Worm (Caenorhabditis elegans) whole organism, early embryonic: ENCODE data around the gene T20B5.2.
A peak's percentile ranks its signal among the peaks of the same experiment; 100 is the strongest.

Experiments
- B0310.2 ChIP-seq: sonication (generic microtip); optimal IDR thresholded peaks from 2 replicates; lab custom pipeline; 2016; ENCODE audit warnings: mild to moderate bottlenecking, missing genetic modification characterization, missing compliant biosample characterization
- F13C5.2 ChIP-seq: sonication (generic microtip); optimal IDR thresholded peaks from 2 replicates; lab custom pipeline; 2017; ENCODE audit warnings: mild to moderate bottlenecking, missing genetic modification characterization, inconsistent platforms, missing compliant biosample characterization
- aly-1 ChIP-seq: sonication (generic microtip); optimal IDR thresholded peaks from 2 replicates; lab custom pipeline; 2016; ENCODE audit warnings: missing genetic modification characterization, missing compliant biosample characterization
- ama-1 ChIP-seq: fragments of 150-350 bp; optimal IDR thresholded peaks from 2 replicates; lab custom pipeline; 2014
- ceh-13 ChIP-seq: fragments of 200-800 bp; sonication (Bioruptor generic); optimal IDR thresholded peaks from 2 replicates; lab custom pipeline; 2018; ENCODE audit warnings: mild to moderate bottlenecking, missing genetic modification characterization, missing compliant biosample characterization
- ceh-36 ChIP-seq: sonication (generic microtip); optimal IDR thresholded peaks from 2 replicates; lab custom pipeline; 2016; ENCODE audit warnings: missing genetic modification characterization, inconsistent platforms, missing compliant biosample characterization
- ets-7 ChIP-seq: sonication (generic microtip); optimal IDR thresholded peaks from 2 replicates; lab custom pipeline; 2016; ENCODE audit warnings: missing genotype, missing genetic modification characterization, missing compliant biosample characterization
- flt-1 ChIP-seq: fragments of 200-800 bp; sonication (Bioruptor generic); IDR thresholded peaks from 2 replicates; pipeline ENCODE4 v1.3.6; 2022; ENCODE audit warnings: missing genetic modification characterization, missing compliant biosample characterization
- hmbx-1 ChIP-seq: sonication (generic microtip); optimal IDR thresholded peaks from 2 replicates; lab custom pipeline; 2016; ENCODE audit warnings: mild to moderate bottlenecking, missing genetic modification characterization, missing compliant biosample characterization
- hmg-4 ChIP-seq: fragments of 200-800 bp; sonication (Bioruptor generic); optimal IDR thresholded peaks from 2 replicates; lab custom pipeline; 2018; ENCODE audit warnings: mild to moderate bottlenecking, missing genetic modification characterization, missing compliant biosample characterization
- hnd-1 ChIP-seq: sonication (generic microtip); optimal IDR thresholded peaks from 2 replicates; lab custom pipeline; 2016; ENCODE audit warnings: missing genetic modification characterization, missing compliant biosample characterization
- pes-1 ChIP-seq: fragments of 200-800 bp; sonication (Bioruptor generic); IDR thresholded peaks from 2 replicates; pipeline ENCODE4 v1.3.6; 2022; ENCODE audit warnings: missing genetic modification reagents, missing genetic modification characterization, missing compliant biosample characterization
- scrt-1 ChIP-seq: fragments of 200-800 bp; sonication (Bioruptor generic); IDR thresholded peaks from 2 replicates; pipeline ENCODE4 v1.3.6; 2022; ENCODE audit warnings: missing genetic modification characterization, missing compliant biosample characterization
- sea-1 ChIP-seq: fragments of 200-800 bp; sonication (Bioruptor generic); conservative IDR thresholded peaks from 2 replicates; pipeline ENCODE4 v1.3.6; 2022; ENCODE audit warnings: missing genetic modification characterization, missing compliant biosample characterization
- tbx-11 ChIP-seq: fragments of 200-800 bp; sonication (Bioruptor generic); IDR thresholded peaks from 2 replicates; pipeline ENCODE4 v1.3.6; 2022; ENCODE audit warnings: missing genetic modification characterization, missing compliant biosample characterization
- tbx-37 ChIP-seq: fragments of 200-800 bp; sonication (Bioruptor generic); conservative IDR thresholded peaks from 2 replicates; pipeline ENCODE4 v1.3.6; 2022; ENCODE audit warnings: missing genetic modification reagents, missing genetic modification characterization, missing compliant biosample characterization
- tra-4 ChIP-seq: sonication (generic microtip); optimal IDR thresholded peaks from 2 replicates; lab custom pipeline; 2017; ENCODE audit warnings: missing genetic modification characterization, missing compliant biosample characterization

The T20B5.2 gene

ce11 chrX:9330721-9331212 lies at the start of gene T20B5.2:
Gene T20B5.2, plus strand, starts transcription at chrX:9331162.
- no peak for TF ChIP-seq tbx-37 (GFP tag; lab: Robert Waterston, UW)
- TF ChIP-seq tbx-11 (GFP tag; lab: Robert Waterston, UW), result no peak
- TF ChIP-seq tra-4 (tag; lab: Kevin White, UChicago), result no peak
- no peak for TF ChIP-seq flt-1 (GFP tag; lab: Robert Waterston, UW)
- no peak for TF ChIP-seq pes-1 (GFP tag; lab: Robert Waterston, UW)
- TF ChIP-seq hnd-1, result no peak

- TF ChIP-seq tra-4 (tag; lab: Kevin White, UChicago) (no peak), aly-1 (no peak), F13C5.2 (no peak), B0310.2 (tag; lab: Kevin White, UChicago) (no peak), tbx-11 (GFP tag; lab: Robert Waterston, UW) (no peak), sea-1 (GFP tag; lab: Robert Waterston, UW) (no peak), pes-1 (GFP tag; lab: Robert Waterston, UW) (no peak), flt-1 (GFP tag; lab: Robert Waterston, UW) (no peak), scrt-1 (GFP tag; lab: Robert Waterston, UW) (no peak), ets-7 (tag; lab: Kevin White, UChicago) (no peak), tbx-37 (GFP tag; lab: Robert Waterston, UW) (no peak), ceh-13 (GFP tag; lab: Kevin White, UChicago) (no peak), hmg-4 (GFP tag; lab: Kevin White, UChicago) (no peak), ama-1 (no peak), hnd-1 (no peak), ceh-36 (no peak), hmbx-1 (tag; lab: Kevin White, UChicago) (no peak)
These were observed 47.9 kb upstream of the T20B5.2 start, which contains the start of gene B0416.11 for ce11 chrX:9283026-9283425. Gene B0416.11, minus strand, starts transcription at chrX:9283126.

- no peak for TF ChIP-seq hnd-1
- no peak for TF ChIP-seq ets-7 (tag; lab: Kevin White, UChicago)
- no peak for TF ChIP-seq scrt-1 (GFP tag; lab: Robert Waterston, UW)
These were observed 39.6 kb upstream of the T20B5.2 start, which contains the start of gene B0416.3 for ce11 chrX:9291345-9291744. Gene B0416.3, plus strand, starts transcription at chrX:9291645.

ce11 chrX:9295471-9295870 lies 35.5 kb upstream of the T20B5.2 start:
- TF ChIP-seq tbx-37 (GFP tag; lab: Robert Waterston, UW) (no peak), hnd-1 (no peak), B0310.2 (tag; lab: Kevin White, UChicago) (no peak), ceh-13 (GFP tag; lab: Kevin White, UChicago) (no peak), ets-7 (tag; lab: Kevin White, UChicago) (no peak), ama-1 (no peak), tbx-11 (GFP tag; lab: Robert Waterston, UW) (no peak), scrt-1 (GFP tag; lab: Robert Waterston, UW) (no peak), sea-1 (GFP tag; lab: Robert Waterston, UW) (no peak), aly-1 (no peak), pes-1 (GFP tag; lab: Robert Waterston, UW) (no peak), tra-4 (tag; lab: Kevin White, UChicago) (no peak), hmg-4 (GFP tag; lab: Kevin White, UChicago) (no peak), hmbx-1 (tag; lab: Kevin White, UChicago) (no peak), ceh-36 (no peak), flt-1 (GFP tag; lab: Robert Waterston, UW) (no peak), F13C5.2 (no peak)

ce11 chrX:9296591-9296990 lies 34.4 kb upstream of the T20B5.2 start, which contains the start of gene gly-13:
Gene gly-13, minus strand, starts transcription at chrX:9296622.
- no peak for TF ChIP-seq aly-1
- peak; percentile 58 for TF ChIP-seq hmg-4 (GFP tag; lab: Kevin White, UChicago)
- peak; percentile 49; the same call in 1 of the 2 replicates for TF ChIP-seq tbx-37 (GFP tag; lab: Robert Waterston, UW)
- TF ChIP-seq pes-1 (GFP tag; lab: Robert Waterston, UW), result no peak; the same call in none of the 2 replicates
- TF ChIP-seq flt-1 (GFP tag; lab: Robert Waterston, UW), result peak; percentile 51
- TF ChIP-seq hmbx-1 (tag; lab: Kevin White, UChicago), result peak; percentile 40
- peak; percentile 44 for TF ChIP-seq ceh-13 (GFP tag; lab: Kevin White, UChicago)
- no peak for TF ChIP-seq tra-4 (tag; lab: Kevin White, UChicago)
- TF ChIP-seq ama-1, result no peak
- TF ChIP-seq F13C5.2, result peak; percentile 88
- TF ChIP-seq tbx-11 (GFP tag; lab: Robert Waterston, UW), result peak; percentile 60; the same call in 1 of the 2 replicates
- TF ChIP-seq ets-7 (tag; lab: Kevin White, UChicago), result no peak
- TF ChIP-seq ceh-36, result peak; percentile 78
- TF ChIP-seq sea-1 (GFP tag; lab: Robert Waterston, UW), result peak; percentile 67; the same call in 1 of the 2 replicates
- peak; percentile 38 for TF ChIP-seq B0310.2 (tag; lab: Kevin White, UChicago)
- peak; percentile 76 for TF ChIP-seq scrt-1 (GFP tag; lab: Robert Waterston, UW)
- peak; percentile 33 for TF ChIP-seq hnd-1

- TF ChIP-seq hmbx-1 (tag; lab: Kevin White, UChicago), result no peak
- no peak for TF ChIP-seq hmg-4 (GFP tag; lab: Kevin White, UChicago)
- no peak for TF ChIP-seq sea-1 (GFP tag; lab: Robert Waterston, UW)
- no peak for TF ChIP-seq ceh-36
- no peak for TF ChIP-seq F13C5.2
- no peak for TF ChIP-seq tbx-37 (GFP tag; lab: Robert Waterston, UW)
- no peak for TF ChIP-seq ama-1
- no peak for TF ChIP-seq aly-1
- no peak for TF ChIP-seq flt-1 (GFP tag; lab: Robert Waterston, UW)
- TF ChIP-seq scrt-1 (GFP tag; lab: Robert Waterston, UW), result no peak
- TF ChIP-seq tra-4 (tag; lab: Kevin White, UChicago), result no peak
- TF ChIP-seq ets-7 (tag; lab: Kevin White, UChicago), result no peak
- no peak for TF ChIP-seq hnd-1
- TF ChIP-seq pes-1 (GFP tag; lab: Robert Waterston, UW), result no peak
- TF ChIP-seq B0310.2 (tag; lab: Kevin White, UChicago), result no peak
- no peak for TF ChIP-seq ceh-13 (GFP tag; lab: Kevin White, UChicago)
- TF ChIP-seq tbx-11 (GFP tag; lab: Robert Waterston, UW), result no peak
These were observed 33.1 kb upstream of the T20B5.2 start, which contains the start of gene B0416.7 for ce11 chrX:9297834-9298233. Gene B0416.7, minus strand, starts transcription at chrX:9297934.

ce11 chrX:9298846-9299245 lies 32.1 kb upstream of the T20B5.2 start, which contains the start of gene B0416.2:
Gene B0416.2, plus strand, starts transcription at chrX:9299146.
- TF ChIP-seq tra-4 (tag; lab: Kevin White, UChicago) (no peak), sea-1 (GFP tag; lab: Robert Waterston, UW) (no peak), hmbx-1 (tag; lab: Kevin White, UChicago) (no peak), F13C5.2 (no peak), hnd-1 (no peak), aly-1 (no peak), flt-1 (GFP tag; lab: Robert Waterston, UW) (no peak), tbx-11 (GFP tag; lab: Robert Waterston, UW) (no peak), tbx-37 (GFP tag; lab: Robert Waterston, UW) (no peak), B0310.2 (tag; lab: Kevin White, UChicago) (no peak), scrt-1 (GFP tag; lab: Robert Waterston, UW) (no peak), ceh-36 (no peak), pes-1 (GFP tag; lab: Robert Waterston, UW) (no peak), hmg-4 (GFP tag; lab: Kevin White, UChicago) (no peak)
